Worm (Caenorhabditis elegans) whole organism, L2 larva: ENCODE results near the gene C09B8.8.

ENCODE experiments used
- C34F6.9 ChIP-seq: fragments of 150-350 bp; optimal IDR thresholded peaks from 2 replicates; lab custom pipeline; 2014; ENCODE audit warnings: missing biosample characterization, missing genetic modification characterization
- F13H6.1 ChIP-seq: sonication (generic microtip); optimal IDR thresholded peaks from 2 replicates; lab custom pipeline; 2016; ENCODE audit warnings: missing genetic modification characterization, missing compliant biosample characterization
- Y55F3AM.14 ChIP-seq: fragments of 200-800 bp; sonication (Bioruptor generic); optimal IDR thresholded peaks from 2 replicates; lab custom pipeline; 2018; ENCODE audit warnings: mild to moderate bottlenecking, missing genetic modification characterization, missing compliant biosample characterization
- alr-1 ChIP-seq: fragments of 150-350 bp; optimal IDR thresholded peaks from 2 replicates; lab custom pipeline; 2014; ENCODE audit warnings: missing biosample characterization, missing genetic modification characterization
- ama-1 ChIP-seq: fragments of 150-350 bp; optimal IDR thresholded peaks from 2 replicates; lab custom pipeline; 2018; ENCODE audit warnings: inconsistent platforms
- blmp-1 ChIP-seq: sonication (generic microtip); optimal IDR thresholded peaks from 2 replicates; lab custom pipeline; 2017; ENCODE audit warnings: missing genetic modification characterization, mild to moderate bottlenecking, missing compliant biosample characterization, antibody characterized with exemption, moderate library complexity; ENCODE audit not compliant: insufficient read depth
- ceh-16 ChIP-seq: fragments of 150-350 bp; optimal IDR thresholded peaks from 2 replicates; lab custom pipeline; 2014; ENCODE audit warnings: missing biosample characterization, missing genetic modification characterization
- crh-2 ChIP-seq: sonication (generic microtip); optimal IDR thresholded peaks from 2 replicates; lab custom pipeline; 2017; ENCODE audit warnings: missing biosample characterization, missing genetic modification characterization
- dmd-4 ChIP-seq: sonication (generic microtip); optimal IDR thresholded peaks from 2 replicates; lab custom pipeline; 2017; ENCODE audit warnings: missing biosample characterization, missing genetic modification characterization
- egl-27 ChIP-seq: sonication (generic microtip); optimal IDR thresholded peaks from 3 replicates; lab custom pipeline; 2017; ENCODE audit warnings: missing biosample characterization, missing genetic modification reagents, missing genetic modification characterization
- elt-1 ChIP-seq: fragments of 150-350 bp; optimal IDR thresholded peaks from 2 replicates; lab custom pipeline; 2014; ENCODE audit warnings: missing biosample characterization, missing genetic modification characterization
- fos-1 ChIP-seq: fragments of 150-350 bp; optimal IDR thresholded peaks from 2 replicates; lab custom pipeline; 2014; ENCODE audit warnings: missing biosample characterization, missing genetic modification characterization
- gmeb-1 ChIP-seq: fragments of 150-350 bp; optimal IDR thresholded peaks from 2 replicates; lab custom pipeline; 2014; ENCODE audit warnings: missing biosample characterization, missing genetic modification characterization
- lsy-2 ChIP-seq, 2 experiments: fragments of 150-350 bp in 1 of 2; sonication (generic microtip) in 1 of 2; optimal IDR thresholded peaks; 2 replicates each; lab custom pipeline; 2014 to 2017; ENCODE audit warnings: missing biosample characterization in 2 of 2, missing genetic modification characterization in 2 of 2
- nhr-10 ChIP-seq: sonication (generic microtip); optimal IDR thresholded peaks from 2 replicates; lab custom pipeline; 2017; ENCODE audit warnings: missing biosample characterization, missing genetic modification characterization
- nhr-11 ChIP-seq: fragments of 150-350 bp; optimal IDR thresholded peaks from 2 replicates; lab custom pipeline; 2014; ENCODE audit warnings: missing biosample characterization, missing genetic modification characterization
- nhr-129 ChIP-seq: fragments of 150-350 bp; optimal IDR thresholded peaks from 2 replicates; lab custom pipeline; 2014; ENCODE audit warnings: missing biosample characterization, missing genetic modification characterization
- nhr-21 ChIP-seq: fragments of 150-350 bp; optimal IDR thresholded peaks from 2 replicates; lab custom pipeline; 2014; ENCODE audit warnings: missing biosample characterization, missing genetic modification characterization
- nhr-23 ChIP-seq: fragments of 150-350 bp; optimal IDR thresholded peaks from 2 replicates; lab custom pipeline; 2014; ENCODE audit warnings: missing biosample characterization, missing genetic modification reagents, missing genetic modification characterization
- nhr-237 ChIP-seq: fragments of 150-350 bp; optimal IDR thresholded peaks from 2 replicates; lab custom pipeline; 2014; ENCODE audit warnings: missing biosample characterization, missing genetic modification characterization
- nhr-25 ChIP-seq: fragments of 150-350 bp; sonication (generic microtip); optimal IDR thresholded peaks from 3 replicates; lab custom pipeline; 2014; ENCODE audit warnings: missing biosample characterization, missing genetic modification characterization
- nhr-77 ChIP-seq: fragments of 150-350 bp; optimal IDR thresholded peaks from 2 replicates; lab custom pipeline; 2014; ENCODE audit warnings: missing biosample characterization, missing genetic modification characterization
- peb-1 ChIP-seq: fragments of 150-350 bp; optimal IDR thresholded peaks from 2 replicates; lab custom pipeline; 2014; ENCODE audit warnings: missing biosample characterization, missing genetic modification characterization
- skn-1 ChIP-seq: sonication (generic microtip); optimal IDR thresholded peaks from 2 replicates; lab custom pipeline; 2017; ENCODE audit warnings: missing biosample characterization, missing genetic modification characterization
- sma-3 ChIP-seq: sonication (generic microtip); optimal IDR thresholded peaks from 2 replicates; lab custom pipeline; 2016; ENCODE audit warnings: missing genetic modification reagents, missing genetic modification characterization, missing compliant biosample characterization
- sma-9 ChIP-seq, 2 experiments: fragments of 150-350 bp in 1 of 2; sonication (generic microtip) in 1 of 2; optimal IDR thresholded peaks; 2 replicates each; lab custom pipeline; 2014 to 2016; ENCODE audit warnings: missing genetic modification characterization in 2 of 2, mild to moderate bottlenecking in 1 of 2, missing biosample characterization in 1 of 2, missing compliant biosample characterization in 1 of 2, missing genetic modification reagents in 1 of 2, moderate library complexity in 1 of 2
- snpc-4 ChIP-seq: fragments of 150-350 bp; optimal IDR thresholded peaks from 2 replicates; lab custom pipeline; 2014; ENCODE audit warnings: missing biosample characterization, missing genetic modification characterization
- unc-39 ChIP-seq: fragments of 150-350 bp; optimal IDR thresholded peaks from 2 replicates; lab custom pipeline; 2014; ENCODE audit warnings: missing biosample characterization, missing genetic modification characterization
- unc-55 ChIP-seq: fragments of 150-350 bp; sonication (generic microtip); optimal IDR thresholded peaks from 3 replicates; lab custom pipeline; 2014; ENCODE audit warnings: missing biosample characterization, missing genetic modification reagents, missing genetic modification characterization
- unc-62 ChIP-seq: fragments of 150-350 bp; optimal IDR thresholded peaks from 2 replicates; lab custom pipeline; 2014; ENCODE audit warnings: missing biosample characterization, missing genetic modification reagents, missing genetic modification characterization
- zag-1 ChIP-seq: fragments of 150-350 bp; optimal IDR thresholded peaks from 2 replicates; lab custom pipeline; 2014; ENCODE audit warnings: missing biosample characterization, missing genetic modification characterization
- ztf-1 ChIP-seq: fragments of 200-800 bp; sonication (Bioruptor generic); conservative IDR thresholded peaks from 2 replicates; pipeline ENCODE4 v1.3.6; 2022; ENCODE audit warnings: missing genetic modification characterization, missing compliant biosample characterization

C09B8.8 gene

ce11 chrX:6048508-6048907, 33.2 kb downstream of the C09B8.8 start, which contains the start of gene pak-1:
Gene pak-1 (minus strand): TSS chrX:6048608.
- no peak for TF ChIP-seq peb-1
- TF ChIP-seq egl-27 (tag; lab: Kevin White, UChicago) = no peak
- TF ChIP-seq unc-39 (tag; lab: Kevin White, UChicago) = no peak
- TF ChIP-seq nhr-77 (tag; lab: Kevin White, UChicago) = no peak
- TF ChIP-seq, all 48 proteins: peak for 0

ce11 chrX:6050078-6050477, 34.8 kb downstream of the C09B8.8 start:
- peak; percentile 56 for TF ChIP-seq fos-1 (tag; lab: Kevin White, UChicago)
- peak; percentile 38 for TF ChIP-seq sma-3
- TF ChIP-seq unc-62 (GFP tag; lab: Kevin White, UChicago) = no peak
- TF ChIP-seq nhr-129 (tag; lab: Kevin White, UChicago) = peak; percentile 45
- TF ChIP-seq lsy-2 (tag; optimal IDR thresholded peaks at IDR 0.05; lab: Kevin White, UChicago) = peak in 1 of 2 experiments; percentile 20
- TF ChIP-seq nhr-21 (tag; lab: Kevin White, UChicago) = peak; percentile 37

DNA sequence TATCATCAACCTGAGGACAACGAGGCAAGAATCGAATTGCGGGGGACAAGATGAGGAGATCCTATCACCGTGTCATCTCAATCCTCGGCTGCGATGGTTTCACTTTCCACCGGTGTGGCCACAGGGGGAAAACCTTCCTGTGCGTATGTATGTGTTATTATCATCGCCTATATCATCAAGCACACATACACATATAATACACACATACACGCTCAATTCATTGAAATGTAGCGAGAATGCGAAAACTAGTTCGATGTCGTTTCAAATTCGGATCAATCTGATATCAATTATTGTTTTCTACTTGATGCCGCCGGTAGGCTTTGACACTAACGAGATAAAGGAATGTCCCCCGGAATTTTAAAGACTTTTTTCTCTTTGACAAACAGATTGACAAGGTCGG, 35.6 kb downstream of the C09B8.8 start:
- TF ChIP-seq nhr-11 (no peak), nhr-77 (tag; lab: Kevin White, UChicago) (no peak), nhr-25 (peak; percentile 22), sma-3 (peak; percentile 38), sma-9 (GFP tag; optimal IDR thresholded peaks at IDR 0.05; lab: Kevin White, UChicago) (peak; percentile 47), sma-9 (tag; optimal IDR thresholded peaks at IDR 0.05; lab: Kevin White, UChicago) (no peak), blmp-1 (tag; lab: Kevin White, UChicago) (peak; percentile 60)

DNA sequence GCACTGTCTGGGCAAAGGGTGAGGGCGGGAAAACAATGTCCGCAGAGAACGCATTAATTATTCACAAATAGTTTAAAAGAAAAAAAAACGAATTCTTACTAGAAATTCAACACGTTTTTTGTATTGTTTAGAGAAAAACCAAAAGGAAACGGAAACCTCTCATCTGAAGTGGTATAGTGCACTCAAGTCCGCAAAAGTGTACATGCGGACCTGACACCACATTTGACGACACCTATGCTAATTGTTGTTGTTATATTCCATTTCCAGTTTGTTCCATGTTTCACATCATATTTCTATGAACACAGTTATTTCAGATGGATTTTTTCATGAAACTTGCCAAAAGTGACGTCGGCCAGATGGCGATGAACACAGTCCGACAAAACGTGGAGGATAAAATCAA, 37.5 kb downstream of the C09B8.8 start, which contains the start of gene C45B2.6:
Gene C45B2.6 (plus strand): TSS at position 136 of the 400 bp plus-strand sequence.
- peak; percentile 21 for TF ChIP-seq unc-55 (GFP tag; lab: Kevin White, UChicago)
- TF ChIP-seq gmeb-1 = peak; percentile 31
- no peak for TF ChIP-seq nhr-237 (tag; lab: Kevin White, UChicago)
- TF ChIP-seq nhr-129 (tag; lab: Kevin White, UChicago) = peak; percentile 29
- peak in 1 of 2 experiments; percentile 19 for TF ChIP-seq lsy-2 (tag; optimal IDR thresholded peaks at IDR 0.05; lab: Kevin White, UChicago)
- peak; percentile 34 for TF ChIP-seq sma-9 (GFP tag; optimal IDR thresholded peaks at IDR 0.05; lab: Kevin White, UChicago)
- TF ChIP-seq sma-9 (tag; optimal IDR thresholded peaks at IDR 0.05; lab: Kevin White, UChicago) = no peak

DNA sequence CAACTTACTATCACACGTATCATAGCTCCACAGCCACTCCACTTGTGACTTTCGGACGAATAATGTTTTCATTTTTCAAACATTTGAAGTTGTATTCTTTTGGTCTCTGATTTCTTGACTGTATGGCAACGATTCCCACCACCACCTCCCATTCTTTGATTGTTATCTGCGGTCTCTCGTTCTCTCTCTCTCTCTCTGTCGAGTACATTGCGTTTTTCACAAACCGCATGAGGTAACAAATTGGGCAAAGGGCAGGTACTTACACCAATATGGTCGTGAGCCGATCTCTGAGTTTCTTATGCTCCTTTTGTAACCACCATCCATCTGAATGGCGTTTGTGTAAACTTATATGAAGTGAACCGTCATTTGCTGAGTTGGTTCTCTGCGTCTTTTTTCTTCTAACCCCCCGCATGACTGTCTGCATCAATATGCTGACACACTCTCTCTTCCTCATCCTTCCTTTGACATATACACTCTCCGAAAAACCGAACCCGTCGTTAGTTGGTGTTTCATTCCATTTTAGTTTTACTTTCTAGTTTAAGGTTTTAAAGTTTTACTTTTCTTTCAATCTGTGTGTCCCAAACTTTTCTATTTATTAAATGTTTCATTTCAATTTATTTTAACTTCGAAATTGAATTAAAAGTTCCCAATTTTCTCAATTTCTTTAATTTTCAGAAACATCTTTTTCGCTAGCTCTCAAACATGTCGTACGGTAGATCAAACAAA, 42.5 kb downstream of the C09B8.8 start, which contains the start of gene gln-1:
Gene gln-1 (plus strand): TSS at position 676 of the 726 bp plus-strand sequence.
- TF ChIP-seq nhr-23 (tag; lab: Kevin White, UChicago) (no peak), nhr-10 (no peak), zag-1 (no peak), crh-2 (tag; lab: Kevin White, UChicago) (peak; percentile 50), nhr-21 (tag; lab: Kevin White, UChicago) (no peak), alr-1 (no peak), gmeb-1 (no peak), nhr-237 (tag; lab: Kevin White, UChicago) (no peak), ztf-1 (GFP tag; lab: Robert Waterston, UW) (no peak), nhr-129 (tag; lab: Kevin White, UChicago) (peak; percentile 54), blmp-1 (tag; lab: Kevin White, UChicago) (no peak), C34F6.9 (peak; percentile 19), skn-1 (tag; lab: Kevin White, UChicago) (no peak), elt-1 (tag; lab: Kevin White, UChicago) (no peak), F13H6.1 (tag; lab: Kevin White, UChicago) (peak; percentile 32), fos-1 (tag; lab: Kevin White, UChicago) (peak; percentile 86), ama-1 (no peak), Y55F3AM.14 (no peak), egl-27 (tag; lab: Kevin White, UChicago) (no peak), snpc-4 (no peak), nhr-25 (peak; percentile 12), dmd-4 (tag; lab: Kevin White, UChicago) (no peak), ceh-16 (tag; lab: Kevin White, UChicago) (no peak), nhr-77 (tag; lab: Kevin White, UChicago) (no peak), unc-62 (GFP tag; lab: Kevin White, UChicago) (no peak), sma-9 (GFP tag; optimal IDR thresholded peaks at IDR 0.05; lab: Kevin White, UChicago) (peak; percentile 60), sma-9 (tag; optimal IDR thresholded peaks at IDR 0.05; lab: Kevin White, UChicago) (no peak)
